Fruit fly (Drosophila melanogaster): ENCODE measurements around the gene BigH1.

BigH1 gene

dm6 chr3R:14654976-14655896 lies 8.0 kb upstream of the BigH1 start (continued):
- peak; percentile 27 for TF ChIP-seq CG9797 (GFP tag; optimal IDR thresholded peaks at IDR 0.05)
- TF ChIP-seq CkIIα-i1 (GFP tag; IDR thresholded peaks at IDR 0.05) = 0 out of 2 replicates have a peak, but pooled peaks have one; percentile 37
- TF ChIP-seq CoRest (tag; optimal IDR thresholded peaks at IDR 0.05) = peak; percentile 95
- TF ChIP-seq lmd (GFP tag; IDR thresholded peaks at IDR 0.05) = peak; percentile 91
- peak; percentile 92 for TF ChIP-seq gsb-n (tag; optimal IDR thresholded peaks at IDR 0.05)
- peak; percentile 91 for TF ChIP-seq CG7372 (GFP tag; IDR thresholded peaks at IDR 0.05)
- TF ChIP-seq maf-S (GFP tag; optimal IDR thresholded peaks at IDR 0.05) = peak; percentile 86
- peak; percentile 93 for TF ChIP-seq oc (tag; optimal IDR thresholded peaks at IDR 0.05)
- TF ChIP-seq lbe (GFP tag; optimal IDR thresholded peaks at IDR 0.05) = peak; percentile 91
- peak; percentile 91 for TF ChIP-seq gcm (GFP tag; optimal IDR thresholded peaks at IDR 0.05)
- peak; percentile 92 for TF ChIP-seq az2 (GFP tag; optimal IDR thresholded peaks at IDR 0.05)
- TF ChIP-seq CG7928 (GFP tag; optimal IDR thresholded peaks at IDR 0.05) = peak; percentile 78
- peak; percentile 55; the same call in 1 of the 3 replicates for TF ChIP-seq z (GFP tag; IDR thresholded peaks at IDR 0.05)
- peak; percentile 70 for TF ChIP-seq CG6654 (GFP tag; optimal IDR thresholded peaks at IDR 0.05)
- TF ChIP-seq CG17359 (tag; optimal IDR thresholded peaks at IDR 0.05) = peak; percentile 94
- peak; percentile 92 for TF ChIP-seq Fer2 (tag; optimal IDR thresholded peaks at IDR 0.05)
- peak; percentile 96 for TF ChIP-seq gem (tag; optimal IDR thresholded peaks at IDR 0.05)
- TF ChIP-seq CG30403 (GFP tag; optimal IDR thresholded peaks at IDR 0.05) = peak; percentile 93
- TF ChIP-seq CG12071 (GFP tag; optimal IDR thresholded peaks at IDR 0.05) = peak; percentile 91
- TF ChIP-seq CG33213 (GFP tag; optimal IDR thresholded peaks at IDR 0.05) = peak; percentile 88
- peak; percentile 92 for TF ChIP-seq CG1233 (GFP tag; optimal IDR thresholded peaks at IDR 0.05)
- peak; percentile 97 for TF ChIP-seq Ets65A (GFP tag)
- TF ChIP-seq CG3726 (GFP tag; IDR thresholded peaks at IDR 0.05) = peak; percentile 82; the same call in 1 of the 3 replicates
- peak; percentile 97 for TF ChIP-seq CG18599 (GFP tag; optimal IDR thresholded peaks at IDR 0.05)
- TF ChIP-seq NK7.1 (GFP tag; optimal IDR thresholded peaks at IDR 0.05) = peak; percentile 89
- 0 out of 2 replicates have a peak, but pooled peaks have one; percentile 56 for TF ChIP-seq toy (GFP tag; IDR thresholded peaks at IDR 0.05)
- peak; percentile 89 for TF ChIP-seq CG12236 (GFP tag; optimal IDR thresholded peaks at IDR 0.05)
- TF ChIP-seq CG6791 (GFP tag; IDR thresholded peaks at IDR 0.05; ENCODE audit: partially characterized antibody) = peak; percentile 39; the same call in 1 of the 3 replicates
- peak; percentile 78; the same call in 2 of the 3 replicates for TF ChIP-seq CG2199 (GFP tag; IDR thresholded peaks at IDR 0.05)
- TF ChIP-seq rib (GFP tag; IDR thresholded peaks at IDR 0.05) = peak; percentile 86
- peak; percentile 88 for TF ChIP-seq Antp (GFP tag; optimal IDR thresholded peaks at IDR 0.05)
- TF ChIP-seq Neu2 (GFP tag; optimal IDR thresholded peaks at IDR 0.05; ENCODE audit: borderline replicate concordance) = peak; percentile 67
- TF ChIP-seq ewg (GFP tag; optimal IDR thresholded peaks at IDR 0.05) = peak; percentile 80
- peak; percentile 88 for TF ChIP-seq sens-2 (GFP tag; IDR thresholded peaks at IDR 0.05)
- TF ChIP-seq fru (optimal IDR thresholded peaks at IDR 0.05) = no peak
- peak; percentile 65 for TF ChIP-seq CG13287 (GFP tag; IDR thresholded peaks at IDR 0.05; ENCODE audit: partially characterized antibody)
- TF ChIP-seq CG9932 (GFP tag; IDR thresholded peaks at IDR 0.05) = peak; percentile 92
- peak; percentile 87 for TF ChIP-seq pnt (GFP tag; optimal IDR thresholded peaks at IDR 0.05)
- TF ChIP-seq chn (GFP tag; optimal IDR thresholded peaks at IDR 0.05) = peak; percentile 93
- TF ChIP-seq CG9817 (tag; optimal IDR thresholded peaks at IDR 0.05) = peak; percentile 94
- TF ChIP-seq CG6765 (GFP tag; optimal IDR thresholded peaks at IDR 0.05) = peak; percentile 94
- peak; percentile 90 for TF ChIP-seq tgo (GFP tag; IDR thresholded peaks at IDR 0.05)
- TF ChIP-seq Scr (GFP tag; IDR thresholded peaks at IDR 0.05; ENCODE audit: partially characterized antibody) = peak; percentile 76
- TF ChIP-seq HLH4C (GFP tag; IDR thresholded peaks at IDR 0.05; ENCODE audit: partially characterized antibody) = peak; percentile 49; the same call in 2 of the 3 replicates
- TF ChIP-seq CG17385 (GFP tag; optimal IDR thresholded peaks at IDR 0.05) = peak; percentile 90
- peak; percentile 90 for TF ChIP-seq CG15601 (tag; optimal IDR thresholded peaks at IDR 0.05)
- TF ChIP-seq da (GFP tag; optimal IDR thresholded peaks at IDR 0.05) = peak; percentile 88
- TF ChIP-seq CG42726 (GFP tag; IDR thresholded peaks at IDR 0.05; ENCODE audit: partially characterized antibody) = no peak

Data from whole organism, embryonic.